Fruit fly (Drosophila melanogaster) whole organism, embryonic: ENCODE data around the gene CG32176.

Experiments
- Adf1 ChIP-seq: fragments of 200-800 bp; sonication (Bioruptor generic); IDR thresholded peaks from 2 replicates; pipeline ENCODE4 v1.3.6; 2022; ENCODE audit warnings: missing biosample characterization, missing genetic modification characterization
- Aef1 ChIP-seq: fragments of 200-800 bp; sonication (Bioruptor generic); IDR thresholded peaks from 3 replicates; pipeline ENCODE4 v1.3.6; 2022; ENCODE audit warnings: missing biosample characterization, missing genetic modification characterization
- BtbVII ChIP-seq: fragments of 200-800 bp; sonication (Bioruptor generic); optimal IDR thresholded peaks from 3 replicates; lab custom pipeline; 2017; ENCODE audit warnings: missing biosample characterization, mild to moderate bottlenecking, missing genetic modification characterization
- C15 ChIP-seq: fragments of 200-800 bp; sonication (Bioruptor generic); IDR thresholded peaks from 3 replicates; pipeline ENCODE4 v1.3.6; 2022; ENCODE audit warnings: missing biosample characterization, missing genetic modification characterization
- CG10979 ChIP-seq: fragments of 200-800 bp; sonication (Bioruptor generic); optimal IDR thresholded peaks from 2 replicates; lab custom pipeline; 2018; ENCODE audit warnings: missing biosample characterization, mild to moderate bottlenecking, missing genetic modification characterization, moderate library complexity
- CG11456 ChIP-seq: fragments of 200-800 bp; sonication (Bioruptor generic); IDR thresholded peaks from 3 replicates; pipeline ENCODE4 v1.3.6; 2022; ENCODE audit warnings: missing biosample characterization, missing genetic modification characterization
- CG12236 ChIP-seq: fragments of 200-800 bp; sonication (Bioruptor generic); optimal IDR thresholded peaks from 2 replicates; lab custom pipeline; 2016; ENCODE audit warnings: missing biosample characterization, missing genetic modification characterization
- CG1233 ChIP-seq: fragments of 200-800 bp; sonication (Bioruptor generic); optimal IDR thresholded peaks from 4 replicates; lab custom pipeline; 2018; ENCODE audit warnings: missing biosample characterization, mild to moderate bottlenecking, missing genetic modification characterization
- CG12391 ChIP-seq: fragments of 200-800 bp; sonication (Bioruptor generic); optimal IDR thresholded peaks from 3 replicates; lab custom pipeline; 2018; ENCODE audit warnings: missing biosample characterization, mild to moderate bottlenecking, missing genetic modification characterization, moderate library complexity
- CG13296 ChIP-seq: fragments of 200-800 bp; sonication (Bioruptor generic); optimal IDR thresholded peaks from 3 replicates; lab custom pipeline; 2018; ENCODE audit warnings: missing biosample characterization, mild to moderate bottlenecking, missing genetic modification characterization
- CG15269 ChIP-seq: fragments of 200-800 bp; sonication (Bioruptor generic); optimal IDR thresholded peaks from 2 replicates; lab custom pipeline; 2018; ENCODE audit warnings: missing biosample characterization, mild to moderate bottlenecking, missing genetic modification characterization, moderate library complexity
- CG15479 ChIP-seq: fragments of 200-800 bp; sonication (Bioruptor generic); optimal IDR thresholded peaks from 3 replicates; lab custom pipeline; 2019; ENCODE audit warnings: missing biosample characterization, mild to moderate bottlenecking, missing genetic modification characterization, moderate library complexity
- CG1647 ChIP-seq: fragments of 200-800 bp; sonication (Bioruptor generic); optimal IDR thresholded peaks from 3 replicates; lab custom pipeline; 2016; ENCODE audit warnings: missing biosample characterization, missing genetic modification characterization
- CG17385 ChIP-seq: fragments of 200-800 bp; sonication (Bioruptor generic); optimal IDR thresholded peaks from 3 replicates; lab custom pipeline; 2018; ENCODE audit warnings: missing biosample characterization, mild to moderate bottlenecking, missing genetic modification characterization
- CG2129 ChIP-seq: fragments of 200-800 bp; sonication (Bioruptor generic); IDR thresholded peaks from 2 replicates; pipeline ENCODE4 v1.3.6; 2022; ENCODE audit warnings: missing biosample characterization, missing genetic modification characterization; ENCODE audit not compliant: partially characterized antibody
- CG2199 ChIP-seq: fragments of 200-800 bp; sonication (Bioruptor generic); IDR thresholded peaks from 3 replicates; pipeline ENCODE4 v1.3.6; 2022; ENCODE audit warnings: missing biosample characterization, missing genetic modification characterization
- CG31441 ChIP-seq: fragments of 200-800 bp; sonication (Bioruptor generic); IDR thresholded peaks from 2 replicates; pipeline ENCODE4 v1.3.6; 2022; ENCODE audit warnings: missing biosample characterization, missing genetic modification characterization
- CG43689 ChIP-seq: fragments of 200-800 bp; sonication (Bioruptor generic); IDR thresholded peaks from 2 replicates; pipeline ENCODE4 v1.3.6; 2022; ENCODE audit warnings: missing biosample characterization, missing genetic modification characterization
- CG4617 ChIP-seq: fragments of 200-800 bp; sonication (Bioruptor generic); optimal IDR thresholded peaks from 3 replicates; lab custom pipeline; 2016; ENCODE audit warnings: missing biosample characterization, missing genetic modification characterization, borderline replicate concordance
- CG9817 ChIP-seq: fragments of 200-800 bp; sonication (Bioruptor generic); optimal IDR thresholded peaks from 2 replicates; lab custom pipeline; 2018; ENCODE audit warnings: missing biosample characterization, mild to moderate bottlenecking, missing genetic modification characterization, moderate library complexity
- D19A ChIP-seq: fragments of 200-800 bp; optimal IDR thresholded peaks from 3 replicates; lab custom pipeline; 2019; ENCODE audit warnings: missing biosample characterization, mild to moderate bottlenecking, missing genetic modification characterization, moderate library complexity
- Dbx ChIP-seq: fragments of 200-800 bp; sonication (Bioruptor generic); IDR thresholded peaks from 3 replicates; pipeline ENCODE4 v1.3.6; 2022; ENCODE audit warnings: missing biosample characterization, missing genetic modification characterization
- Deaf1 ChIP-seq: fragments of 200-800 bp; optimal IDR thresholded peaks from 3 replicates; lab custom pipeline; 2019; ENCODE audit warnings: missing biosample characterization, mild to moderate bottlenecking, missing genetic modification characterization, moderate library complexity
- HLH3B ChIP-seq: fragments of 200-800 bp; sonication (Bioruptor generic); IDR thresholded peaks from 2 replicates; pipeline ENCODE4 v1.3.6; 2022; ENCODE audit warnings: missing biosample characterization, missing genetic modification characterization
- Hr39 ChIP-seq: fragments of >200 bp; optimal IDR thresholded peaks from 2 replicates; lab custom pipeline; 2017
- Hr51 ChIP-seq, 2 experiments: fragments of 200-800 bp; sonication (Bioruptor generic); optimal IDR thresholded peaks; 2 replicates in 1 of 2; 3 replicates in 1 of 2; lab custom pipeline; 2016 to 2018; ENCODE audit warnings: missing biosample characterization in 2 of 2, missing genetic modification characterization in 2 of 2, mild to moderate bottlenecking in 1 of 2, moderate library complexity in 1 of 2
- Nf-YB ChIP-seq: fragments of 200-800 bp; sonication (Bioruptor generic); optimal IDR thresholded peaks from 3 replicates; lab custom pipeline; 2019; ENCODE audit warnings: missing biosample characterization, mild to moderate bottlenecking, missing genetic modification characterization, moderate library complexity
- Xbp1 ChIP-seq: fragments of 200-800 bp; sonication (Bioruptor generic); optimal IDR thresholded peaks from 3 replicates; lab custom pipeline; 2016; ENCODE audit warnings: missing biosample characterization, mild to moderate bottlenecking, missing genetic modification characterization
- abd-A ChIP-seq: fragments of 200-800 bp; sonication (Bioruptor generic); optimal IDR thresholded peaks from 3 replicates; lab custom pipeline; 2019; ENCODE audit warnings: missing biosample characterization, mild to moderate bottlenecking, missing genetic modification characterization, moderate library complexity
- br ChIP-seq: fragments of >200 bp; optimal IDR thresholded peaks from 2 replicates; lab custom pipeline; 2017
- caup ChIP-seq: fragments of 200-800 bp; sonication (Bioruptor generic); optimal IDR thresholded peaks from 3 replicates; lab custom pipeline; 2017; ENCODE audit warnings: missing biosample characterization, mild to moderate bottlenecking, missing genetic modification characterization, moderate library complexity; ENCODE audit not compliant: severe bottlenecking
- cg ChIP-seq: fragments of 200-800 bp; sonication (Bioruptor generic); optimal IDR thresholded peaks from 3 replicates; lab custom pipeline; 2019; ENCODE audit warnings: missing biosample characterization, mild to moderate bottlenecking, missing genetic modification characterization, moderate library complexity
- crp ChIP-seq, 2 experiments: fragments of 200-800 bp; sonication (Bioruptor generic); optimal IDR thresholded peaks; 2 replicates in 1 of 2; 3 replicates in 1 of 2; lab custom pipeline; 2017; ENCODE audit warnings: missing biosample characterization in 2 of 2, missing genetic modification characterization in 2 of 2, mild to moderate bottlenecking in 1 of 2, moderate library complexity in 1 of 2
- en ChIP-seq: fragments of 200-800 bp; sonication (Bioruptor generic); optimal IDR thresholded peaks from 2 replicates; lab custom pipeline; 2016; ENCODE audit warnings: missing biosample characterization, missing genetic modification characterization
- gcm2 ChIP-seq: fragments of 200-800 bp; sonication (Bioruptor generic); optimal IDR thresholded peaks from 2 replicates; lab custom pipeline; 2016; ENCODE audit warnings: missing biosample characterization, missing genetic modification characterization
- hkb ChIP-seq, 2 experiments: fragments of 200-800 bp in 1 of 2; fragments of >200 bp in 1 of 2; sonication (Bioruptor generic) in 1 of 2; IDR thresholded peaks in 1 of 2; optimal IDR thresholded peaks in 1 of 2; 2 replicates each; pipeline versions ENCODE4 v1.3.6 to Lab custom; 2017 to 2022; ENCODE audit warnings: missing biosample characterization in 1 of 2, missing genetic modification characterization in 1 of 2
- ind ChIP-seq: fragments of 200-800 bp; sonication (Bioruptor generic); optimal IDR thresholded peaks from 3 replicates; lab custom pipeline; 2016; ENCODE audit warnings: missing biosample characterization, missing genetic modification characterization
- klu ChIP-seq: fragments of 200-800 bp; sonication (Bioruptor generic); IDR thresholded peaks from 2 replicates; pipeline ENCODE4 v1.3.6; 2022; ENCODE audit warnings: missing biosample characterization, missing genetic modification characterization
- p53 ChIP-seq: fragments of 200-800 bp; sonication (Bioruptor generic); optimal IDR thresholded peaks from 2 replicates; lab custom pipeline; 2016; ENCODE audit warnings: missing biosample characterization, missing genetic modification characterization
- prd ChIP-seq, 3 experiments: fragments of >200 bp in 2 of 3; fragments of 200-800 bp in 1 of 3; sonication (Bioruptor generic) in 1 of 3; optimal IDR thresholded peaks in 2 of 3; IDR thresholded peaks in 1 of 3; 2 replicates in 2 of 3; 3 replicates in 1 of 3; pipeline versions ENCODE4 v1.3.6 to Lab custom; 2017 to 2022; ENCODE audit warnings: missing biosample characterization in 1 of 3, missing genetic modification characterization in 1 of 3
- pros ChIP-seq: fragments of 200-800 bp; sonication (Bioruptor generic); optimal IDR thresholded peaks from 3 replicates; lab custom pipeline; 2019; ENCODE audit warnings: missing biosample characterization, mild to moderate bottlenecking, missing genetic modification characterization, moderate library complexity
- sens ChIP-seq: fragments of 200-800 bp; sonication (Bioruptor generic); peaks from one replicate; lab custom pipeline; 2016; ENCODE audit warnings: missing biosample characterization, missing genetic modification characterization
- shn ChIP-seq: fragments of 200-800 bp; sonication (Bioruptor generic); optimal IDR thresholded peaks from 3 replicates; lab custom pipeline; 2016; ENCODE audit warnings: missing biosample characterization, missing genetic modification characterization
- sqz ChIP-seq: fragments of 200-800 bp; sonication (Bioruptor generic); optimal IDR thresholded peaks from 3 replicates; lab custom pipeline; 2018; ENCODE audit warnings: missing biosample characterization, mild to moderate bottlenecking, missing genetic modification characterization
- sug ChIP-seq: fragments of 200-800 bp; optimal IDR thresholded peaks from 2 replicates; lab custom pipeline; 2019; ENCODE audit warnings: missing biosample characterization, mild to moderate bottlenecking, missing genetic modification characterization, moderate library complexity
- tll ChIP-seq, 2 experiments: fragments of 200-800 bp in 1 of 2; fragments of >200 bp in 1 of 2; sonication (Bioruptor generic) in 1 of 2; optimal IDR thresholded peaks; 2 replicates each; lab custom pipeline; 2017 to 2019; ENCODE audit warnings: missing biosample characterization in 2 of 2, missing genetic modification characterization in 2 of 2, mild to moderate bottlenecking in 1 of 2, moderate library complexity in 1 of 2
- vvl ChIP-seq: fragments of 200-800 bp; sonication (Bioruptor generic); IDR thresholded peaks from 2 replicates; pipeline ENCODE4 v1.3.6; 2022; ENCODE audit warnings: missing biosample characterization, missing genetic modification characterization
- zen ChIP-seq: fragments of 200-800 bp; sonication (Bioruptor generic); optimal IDR thresholded peaks from 3 replicates; lab custom pipeline; 2018; ENCODE audit warnings: missing biosample characterization, mild to moderate bottlenecking, missing genetic modification characterization, moderate library complexity

CG32176 gene

dm6 chr3L:17445629-17446431 lies 12.2 kb downstream of the CG32176 start:
- TF ChIP-seq CG43689 (GFP tag; lab: Robert Waterston, UW) (no peak), CG11456 (GFP tag; lab: Robert Waterston, UW) (no peak), en (no peak), abd-A (tag; lab: Kevin White, UChicago) (peak; percentile 19), Hr39 (peak; percentile 6), CG12236 (no peak), zen (tag; lab: Kevin White, UChicago) (peak; percentile 38), sens (peak; percentile 59), D19A (tag; lab: Kevin White, UChicago) (no peak), cg (peak; percentile 61), CG2199 (GFP tag; lab: Robert Waterston, UW) (peak; percentile 75; the same call in 2 of the 3 replicates), tll (GFP tag; optimal IDR thresholded peaks at IDR 0.05; lab: Kevin White, UChicago) (peak in 1 of 2 experiments; percentile 75), Nf-YB (GFP tag; lab: Kevin White, UChicago) (peak; percentile 69), sqz (GFP tag; lab: Kevin White, UChicago) (peak; percentile 59), Aef1 (no peak), gcm2 (no peak), CG15479 (GFP tag; lab: Kevin White, UChicago) (peak; percentile 18), crp (GFP tag; optimal IDR thresholded peaks at IDR 0.05; lab: Kevin White, UChicago) (no peak), CG13296 (GFP tag; lab: Kevin White, UChicago) (no peak), pros (GFP tag; lab: Kevin White, UChicago) (peak; percentile 94), p53 (no peak), CG1233 (GFP tag; lab: Kevin White, UChicago) (no peak)

- TF ChIP-seq Xbp1 (GFP tag; lab: Kevin White, UChicago) = peak; percentile 34
- TF ChIP-seq Deaf1 (tag; lab: Kevin White, UChicago) = no peak
- TF ChIP-seq CG2129 (GFP tag; lab: Robert Waterston, UW) = no peak
- no peak for TF ChIP-seq C15 (GFP tag; lab: Robert Waterston, UW)
- peak; percentile 33 for TF ChIP-seq sug (tag; lab: Kevin White, UChicago)
- TF ChIP-seq vvl (GFP tag; lab: Robert Waterston, UW) = peak; percentile 33; the same call in 1 of the 2 replicates
- peak; percentile 19 for TF ChIP-seq CG17385 (GFP tag; lab: Kevin White, UChicago)
- peak; percentile 7 for TF ChIP-seq CG10979
- no peak for TF ChIP-seq CG4617 (GFP tag; lab: Kevin White, UChicago)
- 0 out of 2 replicates have a peak, but pooled peaks have one; percentile 19 for TF ChIP-seq HLH3B (GFP tag; lab: Robert Waterston, UW)
- TF ChIP-seq CG31441 (GFP tag; lab: Robert Waterston, UW) = peak; percentile 31; the same call in 1 of the 2 replicates
- peak in 1 of 2 experiments; percentile 25 for TF ChIP-seq Hr51 (GFP tag; optimal IDR thresholded peaks at IDR 0.05; lab: Kevin White, UChicago)
- TF ChIP-seq klu (GFP tag; lab: Robert Waterston, UW) = no peak
- TF ChIP-seq CG1647 (GFP tag; lab: Kevin White, UChicago) = no peak
- no peak for TF ChIP-seq hkb (optimal IDR thresholded peaks at IDR 0.05; lab: Kevin White, UChicago)
- TF ChIP-seq hkb (GFP tag; IDR thresholded peaks at IDR 0.05; lab: Robert Waterston, UW) = peak; percentile 26; the same call in 1 of the 2 replicates
- TF ChIP-seq CG15269 = peak; percentile 17
- no peak for TF ChIP-seq CG9817 (tag; lab: Kevin White, UChicago)
- TF ChIP-seq BtbVII (GFP tag; lab: Kevin White, UChicago) = no peak
- TF ChIP-seq Adf1 (GFP tag; lab: Robert Waterston, UW) = no peak
- peak; percentile 3 for TF ChIP-seq caup (GFP tag; lab: Kevin White, UChicago)
- peak; percentile 34 for TF ChIP-seq CG12391 (tag; lab: Kevin White, UChicago)
- TF ChIP-seq br (lab: Kevin White, UChicago) = no peak
- TF ChIP-seq shn (GFP tag; lab: Kevin White, UChicago) = no peak
- no peak for TF ChIP-seq ind (GFP tag; lab: Kevin White, UChicago)
- TF ChIP-seq prd (optimal IDR thresholded peaks at IDR 0.05; lab: Kevin White, UChicago) = no peak
- 0 out of 3 replicates have a peak, but pooled peaks have one; percentile 36 for TF ChIP-seq prd (GFP tag; IDR thresholded peaks at IDR 0.05; lab: Robert Waterston, UW)
- no peak for TF ChIP-seq Dbx (GFP tag; lab: Robert Waterston, UW)
Observed at dm6 chr3L:17447881-17448280, 14.2 kb downstream of the CG32176 start.
